Worm (Caenorhabditis elegans) whole organism, mixed stage, embryonic: ENCODE data around the gene Y71H2B.4.

ENCODE experiments used
- bed-3 ChIP-seq: fragments of 200-800 bp; sonication (Bioruptor generic); optimal IDR thresholded peaks from 3 replicates; lab custom pipeline; 2018; ENCODE audit warnings: mild to moderate bottlenecking, missing genetic modification characterization, moderate library complexity, missing compliant biosample characterization
- ces-1 ChIP-seq: fragments of 150-350 bp; optimal IDR thresholded peaks from 2 replicates; lab custom pipeline; 2014; ENCODE audit warnings: missing biosample characterization, missing genetic modification reagents, missing genetic modification characterization
- cnd-1 ChIP-seq: fragments of 200-800 bp; sonication (Bioruptor generic); optimal IDR thresholded peaks from 2 replicates; lab custom pipeline; 2018; ENCODE audit warnings: mild to moderate bottlenecking, missing genetic modification characterization, missing compliant biosample characterization
- elt-1 ChIP-seq: sonication (generic microtip); optimal IDR thresholded peaks from 2 replicates; lab custom pipeline; 2017; ENCODE audit warnings: missing genetic modification characterization, mild to moderate bottlenecking, missing compliant biosample characterization, antibody characterized with exemption, moderate library complexity, borderline replicate concordance; ENCODE audit not compliant: insufficient read depth
- elt-3 ChIP-seq: fragments of 150-350 bp; optimal IDR thresholded peaks from 2 replicates; lab custom pipeline; 2014; ENCODE audit warnings: missing biosample characterization, missing genetic modification characterization
- flh-1 ChIP-seq: fragments of 200-800 bp; sonication (Bioruptor generic); optimal IDR thresholded peaks from 2 replicates; lab custom pipeline; 2018; ENCODE audit warnings: mild to moderate bottlenecking, missing genetic modification characterization, moderate library complexity, missing compliant biosample characterization
- ham-2 ChIP-seq: fragments of 200-800 bp; sonication (Bioruptor generic); optimal IDR thresholded peaks from 2 replicates; lab custom pipeline; 2018; ENCODE audit warnings: mild to moderate bottlenecking, missing genetic modification characterization, missing compliant biosample characterization
- hlh-1 ChIP-seq: fragments of 150-350 bp; optimal IDR thresholded peaks from 2 replicates; lab custom pipeline; 2014; ENCODE audit warnings: missing biosample characterization, missing genetic modification reagents, missing genetic modification characterization
- lin-13 ChIP-seq: fragments of 150-350 bp; optimal IDR thresholded peaks from 2 replicates; lab custom pipeline; 2014; ENCODE audit warnings: missing biosample characterization, missing genetic modification characterization
- lsy-2 ChIP-seq: fragments of 150-350 bp; optimal IDR thresholded peaks from 2 replicates; lab custom pipeline; 2014; ENCODE audit warnings: missing biosample characterization, missing genetic modification characterization
- mab-5 ChIP-seq: fragments of 150-350 bp; optimal IDR thresholded peaks from 2 replicates; lab custom pipeline; 2014; ENCODE audit warnings: missing biosample characterization, missing genetic modification characterization
- mep-1 ChIP-seq: fragments of 150-350 bp; optimal IDR thresholded peaks from 2 replicates; lab custom pipeline; 2017; ENCODE audit warnings: missing biosample characterization, missing genetic modification reagents, missing genetic modification characterization, inconsistent platforms
- mls-2 ChIP-seq: sonication (generic microtip); optimal IDR thresholded peaks from 2 replicates; lab custom pipeline; 2016; ENCODE audit warnings: mild to moderate bottlenecking, missing genetic modification characterization, moderate library complexity, missing compliant biosample characterization
- nhr-2 ChIP-seq: fragments of 150-350 bp; optimal IDR thresholded peaks from 2 replicates; lab custom pipeline; 2014; ENCODE audit warnings: missing biosample characterization, missing genetic modification characterization
- nhr-28 ChIP-seq: fragments of 150-350 bp; optimal IDR thresholded peaks from 2 replicates; lab custom pipeline; 2014; ENCODE audit warnings: missing biosample characterization, missing genetic modification characterization
- pha-4 ChIP-seq: fragments of 150-350 bp; optimal IDR thresholded peaks from 2 replicates; lab custom pipeline; 2018; ENCODE audit warnings: missing biosample characterization, missing genetic modification reagents, missing genetic modification characterization
- sem-2 ChIP-seq: fragments of 200-800 bp; sonication (Bioruptor generic); optimal IDR thresholded peaks from 2 replicates; lab custom pipeline; 2018; ENCODE audit warnings: mild to moderate bottlenecking, missing genetic modification characterization, missing compliant biosample characterization
- unc-120 ChIP-seq: sonication (generic microtip); optimal IDR thresholded peaks from 2 replicates; lab custom pipeline; 2017; ENCODE audit warnings: missing genetic modification characterization, missing compliant biosample characterization; ENCODE audit not compliant: poor library complexity, severe bottlenecking
- unc-39 ChIP-seq: fragments of 150-350 bp; optimal IDR thresholded peaks from 2 replicates; lab custom pipeline; 2014; ENCODE audit warnings: missing biosample characterization, missing genetic modification characterization
- unc-62 ChIP-seq: fragments of 150-350 bp; optimal IDR thresholded peaks from 2 replicates; lab custom pipeline; 2014; ENCODE audit warnings: missing biosample characterization, missing genetic modification reagents, missing genetic modification characterization
- zip-8 ChIP-seq: fragments of 150-350 bp; optimal IDR thresholded peaks from 2 replicates; lab custom pipeline; 2014; ENCODE audit warnings: missing biosample characterization, missing genetic modification characterization
- ztf-11 ChIP-seq: fragments of 150-350 bp; optimal IDR thresholded peaks from 2 replicates; lab custom pipeline; 2014; ENCODE audit warnings: missing biosample characterization, missing genetic modification characterization

Gene Y71H2B.4

ce11 chrIII:2647194-2647925 is 28.6 kb downstream of the Y71H2B.4 start:
- TF ChIP-seq cnd-1 (tag; lab: Kevin White, UChicago) (no peak), ham-2 (peak; percentile 73)

- TF ChIP-seq hlh-1 (tag; lab: Kevin White, UChicago) (no peak), sem-2 (GFP tag; lab: Kevin White, UChicago) (no peak), zip-8 (tag; lab: Kevin White, UChicago) (no peak), unc-120 (no peak), mab-5 (tag; lab: Kevin White, UChicago) (no peak), mls-2 (no peak), unc-39 (tag; lab: Kevin White, UChicago) (no peak), lsy-2 (no peak), pha-4 (tag; lab: Kevin White, UChicago) (no peak), mep-1 (tag; lab: Kevin White, UChicago) (no peak), nhr-2 (tag; lab: Kevin White, UChicago) (no peak), ces-1 (GFP tag; lab: Kevin White, UChicago) (no peak), ztf-11 (tag; lab: Kevin White, UChicago) (no peak), flh-1 (no peak), unc-62 (GFP tag; lab: Kevin White, UChicago) (no peak), bed-3 (GFP tag; lab: Kevin White, UChicago) (no peak), nhr-28 (tag; lab: Kevin White, UChicago) (no peak), elt-3 (tag; lab: Kevin White, UChicago) (no peak), lin-13 (tag; lab: Kevin White, UChicago) (no peak), elt-1 (tag; lab: Kevin White, UChicago) (no peak)
Observed at ce11 chrIII:2651519-2651918, 32.8 kb downstream of the Y71H2B.4 start.

- TF ChIP-seq lin-13 (tag; lab: Kevin White, UChicago): no peak
- no peak for TF ChIP-seq sem-2 (GFP tag; lab: Kevin White, UChicago)
- no peak for TF ChIP-seq unc-62 (GFP tag; lab: Kevin White, UChicago)
- TF ChIP-seq hlh-1 (tag; lab: Kevin White, UChicago): no peak
Observed at ce11 chrIII:2652704-2653566, 34.2 kb downstream of the Y71H2B.4 start.

DNA sequence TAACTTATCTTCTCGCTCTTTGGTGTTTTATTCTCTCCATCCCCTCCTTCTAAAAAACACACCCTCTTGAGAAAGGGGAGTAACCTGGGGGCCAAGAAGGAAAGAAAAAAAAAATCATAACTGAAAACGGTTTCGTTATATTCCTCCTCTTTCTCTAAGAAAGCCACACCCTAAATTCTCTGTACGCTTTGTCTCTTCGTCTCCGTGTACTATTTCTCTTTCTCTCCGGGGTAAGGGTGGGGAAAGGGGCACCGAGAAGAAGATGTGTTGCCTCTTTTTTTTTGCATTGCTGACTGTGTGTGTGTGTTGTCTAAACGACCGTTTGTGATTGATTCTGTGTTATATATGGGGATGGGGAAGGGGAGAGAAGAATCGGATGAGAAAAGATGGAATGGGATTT is 37.4 kb downstream of the Y71H2B.4 start:
- TF ChIP-seq mab-5 (tag; lab: Kevin White, UChicago): no peak

DNA sequence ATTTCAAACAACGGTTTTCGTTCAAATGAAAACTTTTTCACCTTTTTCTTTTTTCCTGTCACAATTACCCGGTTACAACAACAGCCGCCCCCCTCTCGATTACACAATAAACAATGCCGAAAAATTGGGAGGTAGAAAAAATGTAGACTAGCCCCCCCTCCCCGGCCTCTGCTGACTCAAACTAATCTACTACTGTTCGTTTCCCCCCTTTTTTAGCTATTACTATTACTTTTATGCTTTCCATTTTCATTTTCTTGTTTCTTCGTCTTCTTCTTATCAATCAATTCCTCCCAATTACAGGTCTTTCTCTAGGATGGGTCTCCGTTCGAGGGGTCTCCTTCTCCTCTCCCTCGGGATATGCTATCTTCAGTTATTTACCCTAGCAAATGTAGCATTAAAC is 39.0 kb downstream of the Y71H2B.4 start, which contains the start of gene let-805:
let-805 (plus strand) TSS at position 301 of the 400 bp plus-strand sequence.
- TF ChIP-seq flh-1 (no peak), cnd-1 (tag; lab: Kevin White, UChicago) (no peak), hlh-1 (tag; lab: Kevin White, UChicago) (no peak), ces-1 (GFP tag; lab: Kevin White, UChicago) (no peak), bed-3 (GFP tag; lab: Kevin White, UChicago) (no peak)
